Worm (Caenorhabditis elegans) whole organism, early embryonic: ENCODE measurements around the gene F54H12.4.
"Not testable (repeated sequence)": the region's sequence is repeated elsewhere in the genome, so short reads cannot be mapped to it uniquely, and the experiment has no call there.

Experiments
- B0310.2 ChIP-seq: sonication (generic microtip); optimal IDR thresholded peaks from 2 replicates; lab custom pipeline; 2016; ENCODE audit warnings: mild to moderate bottlenecking, missing genetic modification characterization, missing compliant biosample characterization
- F13C5.2 ChIP-seq: sonication (generic microtip); optimal IDR thresholded peaks from 2 replicates; lab custom pipeline; 2017; ENCODE audit warnings: mild to moderate bottlenecking, missing genetic modification characterization, inconsistent platforms, missing compliant biosample characterization
- aly-1 ChIP-seq: sonication (generic microtip); optimal IDR thresholded peaks from 2 replicates; lab custom pipeline; 2016; ENCODE audit warnings: missing genetic modification characterization, missing compliant biosample characterization
- ama-1 ChIP-seq: fragments of 150-350 bp; optimal IDR thresholded peaks from 2 replicates; lab custom pipeline; 2014
- ceh-13 ChIP-seq: fragments of 200-800 bp; sonication (Bioruptor generic); optimal IDR thresholded peaks from 2 replicates; lab custom pipeline; 2018; ENCODE audit warnings: mild to moderate bottlenecking, missing genetic modification characterization, missing compliant biosample characterization
- ceh-36 ChIP-seq: sonication (generic microtip); optimal IDR thresholded peaks from 2 replicates; lab custom pipeline; 2016; ENCODE audit warnings: missing genetic modification characterization, inconsistent platforms, missing compliant biosample characterization
- ets-7 ChIP-seq: sonication (generic microtip); optimal IDR thresholded peaks from 2 replicates; lab custom pipeline; 2016; ENCODE audit warnings: missing genotype, missing genetic modification characterization, missing compliant biosample characterization
- flt-1 ChIP-seq: fragments of 200-800 bp; sonication (Bioruptor generic); IDR thresholded peaks from 2 replicates; pipeline ENCODE4 v1.3.6; 2022; ENCODE audit warnings: missing genetic modification characterization, missing compliant biosample characterization
- hmbx-1 ChIP-seq: sonication (generic microtip); optimal IDR thresholded peaks from 2 replicates; lab custom pipeline; 2016; ENCODE audit warnings: mild to moderate bottlenecking, missing genetic modification characterization, missing compliant biosample characterization
- hmg-4 ChIP-seq: fragments of 200-800 bp; sonication (Bioruptor generic); optimal IDR thresholded peaks from 2 replicates; lab custom pipeline; 2018; ENCODE audit warnings: mild to moderate bottlenecking, missing genetic modification characterization, missing compliant biosample characterization
- hnd-1 ChIP-seq: sonication (generic microtip); optimal IDR thresholded peaks from 2 replicates; lab custom pipeline; 2016; ENCODE audit warnings: missing genetic modification characterization, missing compliant biosample characterization
- pes-1 ChIP-seq: fragments of 200-800 bp; sonication (Bioruptor generic); IDR thresholded peaks from 2 replicates; pipeline ENCODE4 v1.3.6; 2022; ENCODE audit warnings: missing genetic modification reagents, missing genetic modification characterization, missing compliant biosample characterization
- scrt-1 ChIP-seq: fragments of 200-800 bp; sonication (Bioruptor generic); IDR thresholded peaks from 2 replicates; pipeline ENCODE4 v1.3.6; 2022; ENCODE audit warnings: missing genetic modification characterization, missing compliant biosample characterization
- sea-1 ChIP-seq: fragments of 200-800 bp; sonication (Bioruptor generic); conservative IDR thresholded peaks from 2 replicates; pipeline ENCODE4 v1.3.6; 2022; ENCODE audit warnings: missing genetic modification characterization, missing compliant biosample characterization
- tbx-11 ChIP-seq: fragments of 200-800 bp; sonication (Bioruptor generic); IDR thresholded peaks from 2 replicates; pipeline ENCODE4 v1.3.6; 2022; ENCODE audit warnings: missing genetic modification characterization, missing compliant biosample characterization
- tbx-37 ChIP-seq: fragments of 200-800 bp; sonication (Bioruptor generic); conservative IDR thresholded peaks from 2 replicates; pipeline ENCODE4 v1.3.6; 2022; ENCODE audit warnings: missing genetic modification reagents, missing genetic modification characterization, missing compliant biosample characterization
- tra-4 ChIP-seq: sonication (generic microtip); optimal IDR thresholded peaks from 2 replicates; lab custom pipeline; 2017; ENCODE audit warnings: missing genetic modification characterization, missing compliant biosample characterization

The F54H12.4 gene

ce11 chrIII:7962641-7963040, at the start of gene F54H12.4:
Gene F54H12.4 (minus strand): TSS chrIII:7962741.
- TF ChIP-seq scrt-1 (GFP tag; lab: Robert Waterston, UW); hnd-1 (tag; lab: Kevin White, UChicago); F13C5.2 (tag; lab: Kevin White, UChicago): not testable (repeated sequence)

- TF ChIP-seq ceh-13 (GFP tag; lab: Kevin White, UChicago) (no peak), F13C5.2 (tag; lab: Kevin White, UChicago) (no peak), tra-4 (no peak), B0310.2 (tag; lab: Kevin White, UChicago) (no peak), scrt-1 (GFP tag; lab: Robert Waterston, UW) (no peak), aly-1 (tag; lab: Kevin White, UChicago) (no peak), hmg-4 (GFP tag; lab: Kevin White, UChicago) (no peak), tbx-37 (GFP tag; lab: Robert Waterston, UW) (no peak), hnd-1 (tag; lab: Kevin White, UChicago) (no peak), flt-1 (GFP tag; lab: Robert Waterston, UW) (no peak), hmbx-1 (no peak), ets-7 (tag; lab: Kevin White, UChicago) (no peak), tbx-11 (no peak), ceh-36 (tag; lab: Kevin White, UChicago) (no peak), ama-1 (lab: Kevin White, UChicago) (no peak), pes-1 (GFP tag; lab: Robert Waterston, UW) (no peak), sea-1 (GFP tag; lab: Robert Waterston, UW) (no peak)
Observed at ce11 chrIII:8010260-8010822, 47.8 kb upstream of the F54H12.4 start, which contains the start of gene cit-1.2. Gene cit-1.2 (plus strand): TSS chrIII:8010772.

- TF ChIP-seq scrt-1 (GFP tag; lab: Robert Waterston, UW) (no peak), hmg-4 (GFP tag; lab: Kevin White, UChicago) (no peak), B0310.2 (tag; lab: Kevin White, UChicago) (no peak), F13C5.2 (tag; lab: Kevin White, UChicago) (no peak), ets-7 (tag; lab: Kevin White, UChicago) (no peak), sea-1 (GFP tag; lab: Robert Waterston, UW) (no peak), pes-1 (GFP tag; lab: Robert Waterston, UW) (no peak), flt-1 (GFP tag; lab: Robert Waterston, UW) (no peak), hnd-1 (tag; lab: Kevin White, UChicago) (no peak), ceh-13 (GFP tag; lab: Kevin White, UChicago) (no peak), tbx-11 (no peak), tbx-37 (GFP tag; lab: Robert Waterston, UW) (no peak), aly-1 (tag; lab: Kevin White, UChicago) (no peak), tra-4 (no peak), ceh-36 (tag; lab: Kevin White, UChicago) (no peak), hmbx-1 (no peak)
Observed at ce11 chrIII:8009769-8010168, 47.2 kb upstream of the F54H12.4 start, which contains the start of gene cit-1.1. Gene cit-1.1 (minus strand): TSS chrIII:8009821.

- TF ChIP-seq tbx-11 (no peak), flt-1 (GFP tag; lab: Robert Waterston, UW) (no peak), F13C5.2 (tag; lab: Kevin White, UChicago) (no peak), ceh-13 (GFP tag; lab: Kevin White, UChicago) (no peak), hmg-4 (GFP tag; lab: Kevin White, UChicago) (no peak), pes-1 (GFP tag; lab: Robert Waterston, UW) (no peak), B0310.2 (tag; lab: Kevin White, UChicago) (no peak), tbx-37 (GFP tag; lab: Robert Waterston, UW) (no peak), sea-1 (GFP tag; lab: Robert Waterston, UW) (no peak), ets-7 (tag; lab: Kevin White, UChicago) (no peak), hnd-1 (tag; lab: Kevin White, UChicago) (no peak), ceh-36 (tag; lab: Kevin White, UChicago) (no peak), hmbx-1 (no peak), tra-4 (no peak), aly-1 (tag; lab: Kevin White, UChicago) (no peak), ama-1 (lab: Kevin White, UChicago) (no peak), scrt-1 (GFP tag; lab: Robert Waterston, UW) (no peak)
Observed at ce11 chrIII:8004091-8004490, 41.5 kb upstream of the F54H12.4 start, which contains the start of gene C06G4.6. Gene C06G4.6 (plus strand): TSS chrIII:8004391.

ce11 chrIII:8001557-8001956, 39.0 kb upstream of the F54H12.4 start:
- no peak for TF ChIP-seq flt-1 (GFP tag; lab: Robert Waterston, UW)
- no peak for TF ChIP-seq sea-1 (GFP tag; lab: Robert Waterston, UW)
- no peak for TF ChIP-seq B0310.2 (tag; lab: Kevin White, UChicago)
- no peak for TF ChIP-seq F13C5.2 (tag; lab: Kevin White, UChicago)
- no peak for TF ChIP-seq pes-1 (GFP tag; lab: Robert Waterston, UW)
- TF ChIP-seq ceh-13 (GFP tag; lab: Kevin White, UChicago), result no peak
- TF ChIP-seq hmbx-1, result no peak
- no peak for TF ChIP-seq aly-1 (tag; lab: Kevin White, UChicago)
- no peak for TF ChIP-seq tbx-11
- no peak for TF ChIP-seq ama-1 (lab: Kevin White, UChicago)
- TF ChIP-seq scrt-1 (GFP tag; lab: Robert Waterston, UW), result no peak
- TF ChIP-seq ets-7 (tag; lab: Kevin White, UChicago), result no peak
- TF ChIP-seq tra-4, result no peak
- no peak for TF ChIP-seq tbx-37 (GFP tag; lab: Robert Waterston, UW)
- no peak for TF ChIP-seq ceh-36 (tag; lab: Kevin White, UChicago)
- no peak for TF ChIP-seq hnd-1 (tag; lab: Kevin White, UChicago)
- no peak for TF ChIP-seq hmg-4 (GFP tag; lab: Kevin White, UChicago)

ce11 chrIII:7997447-7998046, 35.0 kb upstream of the F54H12.4 start:
- no peak for TF ChIP-seq ama-1 (lab: Kevin White, UChicago)
- TF ChIP-seq ceh-13 (GFP tag; lab: Kevin White, UChicago), result no peak
- TF ChIP-seq aly-1 (tag; lab: Kevin White, UChicago), result no peak
- no peak for TF ChIP-seq hnd-1 (tag; lab: Kevin White, UChicago)
- TF ChIP-seq B0310.2 (tag; lab: Kevin White, UChicago), result no peak
- TF ChIP-seq tra-4, result no peak
- TF ChIP-seq flt-1 (GFP tag; lab: Robert Waterston, UW), result no peak
- TF ChIP-seq sea-1 (GFP tag; lab: Robert Waterston, UW), result no peak
- TF ChIP-seq pes-1 (GFP tag; lab: Robert Waterston, UW), result no peak
- no peak for TF ChIP-seq hmg-4 (GFP tag; lab: Kevin White, UChicago)
- TF ChIP-seq tbx-11, result no peak
- TF ChIP-seq tbx-37 (GFP tag; lab: Robert Waterston, UW), result no peak
- no peak for TF ChIP-seq ets-7 (tag; lab: Kevin White, UChicago)
- TF ChIP-seq hmbx-1, result no peak
- no peak for TF ChIP-seq scrt-1 (GFP tag; lab: Robert Waterston, UW)
